Fruit fly (Drosophila melanogaster) whole organism, pupa: Measurements from ENCODE around the gene AIF.

Experiments used
- CG13204 ChIP-seq: fragments of 200-800 bp; sonication (Bioruptor generic); optimal IDR thresholded peaks from 2 replicates; lab custom pipeline; 2018; ENCODE audit warnings: missing biosample characterization, mild to moderate bottlenecking, missing genetic modification characterization, moderate library complexity
- CG14655 ChIP-seq: fragments of 200-800 bp; sonication (Bioruptor generic); optimal IDR thresholded peaks from 3 replicates; lab custom pipeline; 2017; ENCODE audit warnings: mild to moderate bottlenecking, missing biosample characterization, missing genetic modification reagents, missing genetic modification characterization
- CG15710 ChIP-seq: fragments of 200-800 bp; sonication (Bioruptor generic); optimal IDR thresholded peaks from 2 replicates; lab custom pipeline; 2018; ENCODE audit warnings: missing biosample characterization, mild to moderate bottlenecking, missing genetic modification characterization, moderate library complexity
- CG32121 ChIP-seq: fragments of 200-800 bp; sonication (Bioruptor generic); IDR thresholded peaks from 2 replicates; pipeline ENCODE4 v1.3.6; 2022; ENCODE audit warnings: missing biosample characterization, missing genetic modification characterization
- CG34367 ChIP-seq: fragments of 200-800 bp; sonication (Bioruptor generic); optimal IDR thresholded peaks from 2 replicates; lab custom pipeline; 2018; ENCODE audit warnings: missing biosample characterization, mild to moderate bottlenecking, missing genetic modification characterization
- CG4496 ChIP-seq: fragments of 200-800 bp; sonication (Bioruptor generic); IDR thresholded peaks from 3 replicates; pipeline ENCODE4 v1.3.6; 2022; ENCODE audit warnings: missing biosample characterization, missing genetic modification characterization
- CG8159 ChIP-seq: fragments of 200-800 bp; sonication (Bioruptor generic); optimal IDR thresholded peaks from 3 replicates; lab custom pipeline; 2018; ENCODE audit warnings: missing biosample characterization, mild to moderate bottlenecking, missing genetic modification characterization, moderate library complexity
- CG8301 ChIP-seq: fragments of 200-800 bp; sonication (Bioruptor generic); optimal IDR thresholded peaks from 2 replicates; lab custom pipeline; 2018; ENCODE audit warnings: missing biosample characterization, mild to moderate bottlenecking, missing genetic modification characterization
- EcR ChIP-seq: fragments of 200-800 bp; sonication (Bioruptor generic); optimal IDR thresholded peaks from 3 replicates; lab custom pipeline; 2019; ENCODE audit warnings: missing biosample characterization, missing genetic modification characterization, mild to moderate bottlenecking, moderate library complexity, missing genetic modification reagents
- Pif1A ChIP-seq: fragments of 200-800 bp; sonication (Bioruptor generic); optimal IDR thresholded peaks from 3 replicates; lab custom pipeline; 2016; ENCODE audit warnings: missing biosample characterization, missing genetic modification characterization
- Pif1B ChIP-seq: fragments of 200-800 bp; sonication (Bioruptor generic); optimal IDR thresholded peaks from 3 replicates; lab custom pipeline; 2016; ENCODE audit warnings: missing biosample characterization, missing genetic modification characterization
- fd96Ca ChIP-seq: fragments of 200-800 bp; sonication (Bioruptor generic); IDR thresholded peaks from 3 replicates; pipeline ENCODE4 v1.3.6; 2022; ENCODE audit warnings: missing biosample characterization, missing genetic modification characterization

- TF ChIP-seq Pif1A (no peak), CG8301 (tag; lab: Kevin White, UChicago) (no peak), CG15710 (tag; lab: Kevin White, UChicago) (no peak), CG32121 (GFP tag; lab: Robert Waterston, UW) (no peak), EcR (GFP tag; lab: Kevin White, UChicago) (no peak), CG4496 (no peak), Pif1B (GFP tag; lab: Kevin White, UChicago) (no peak), CG14655 (GFP tag; lab: Kevin White, UChicago) (no peak), CG34367 (tag; lab: Kevin White, UChicago) (no peak), fd96Ca (GFP tag; lab: Robert Waterston, UW) (no peak), CG8159 (tag; lab: Kevin White, UChicago) (no peak), CG13204 (no peak)
Observed at dm6 chr2L:2155453-2155852, 3.9 kb downstream of the AIF start, which contains the start of gene CG15382.
